Fruit fly (Drosophila melanogaster) whole organism, prepupa: ENCODE data around the gene CG15506.

Experiments
- CG11294 ChIP-seq: fragments of 200-800 bp; sonication (Bioruptor generic); IDR thresholded peaks from 2 replicates; pipeline ENCODE4 v1.3.6; 2022; ENCODE audit warnings: missing biosample characterization, missing genetic modification characterization
- CG11902 ChIP-seq: fragments of 200-800 bp; sonication (Bioruptor generic); optimal IDR thresholded peaks from 3 replicates; lab custom pipeline; 2016; ENCODE audit warnings: missing biosample characterization, missing genetic modification characterization
- CG15336 ChIP-seq: fragments of 200-800 bp; sonication (Bioruptor generic); IDR thresholded peaks from 2 replicates; pipeline ENCODE4 v1.3.6; 2022; ENCODE audit warnings: missing biosample characterization, missing genetic modification characterization
- CG1621 ChIP-seq: fragments of 200-800 bp; sonication (Bioruptor generic); optimal IDR thresholded peaks from 3 replicates; lab custom pipeline; 2018; ENCODE audit warnings: missing biosample characterization, mild to moderate bottlenecking, missing genetic modification characterization
- CG16779 ChIP-seq: fragments of 200-800 bp; sonication (Bioruptor generic); optimal IDR thresholded peaks from 3 replicates; lab custom pipeline; 2017; ENCODE audit warnings: missing biosample characterization, mild to moderate bottlenecking, missing genetic modification characterization
- CG31627 ChIP-seq: fragments of 200-800 bp; sonication (Bioruptor generic); optimal IDR thresholded peaks from 3 replicates; lab custom pipeline; 2016; ENCODE audit warnings: missing biosample characterization, missing genetic modification characterization
- CG32006 ChIP-seq: fragments of 200-800 bp; sonication (Bioruptor generic); optimal IDR thresholded peaks from 3 replicates; lab custom pipeline; 2017; ENCODE audit warnings: missing biosample characterization, mild to moderate bottlenecking, missing genetic modification characterization
- CG6163 ChIP-seq: fragments of 200-800 bp; sonication (Bioruptor generic); IDR thresholded peaks from 3 replicates; pipeline ENCODE4 v1.3.6; 2022; ENCODE audit warnings: missing biosample characterization, missing genetic modification characterization
- CG6276 ChIP-seq: fragments of 200-800 bp; sonication (Bioruptor generic); optimal IDR thresholded peaks from 2 replicates; lab custom pipeline; 2017; ENCODE audit warnings: missing biosample characterization, mild to moderate bottlenecking, missing genetic modification characterization
- CG6792 ChIP-seq: fragments of 200-800 bp; sonication (Bioruptor generic); optimal IDR thresholded peaks from 3 replicates; lab custom pipeline; 2016; ENCODE audit warnings: missing biosample characterization, missing genetic modification characterization
- CG6808 ChIP-seq: fragments of 200-800 bp; sonication (Bioruptor generic); optimal IDR thresholded peaks from 3 replicates; lab custom pipeline; 2017; ENCODE audit warnings: missing biosample characterization, missing genetic modification characterization, mild to moderate bottlenecking, moderate library complexity, missing genetic modification reagents
- CG6854 ChIP-seq: fragments of 200-800 bp; sonication (Bioruptor generic); optimal IDR thresholded peaks from 2 replicates; lab custom pipeline; 2017; ENCODE audit warnings: missing biosample characterization, mild to moderate bottlenecking, missing genetic modification characterization
- CG8119 ChIP-seq: fragments of 200-800 bp; sonication (Bioruptor generic); IDR thresholded peaks from 3 replicates; pipeline ENCODE4 v1.3.6; 2022; ENCODE audit warnings: missing biosample characterization, missing genetic modification characterization
- CG8319 ChIP-seq: fragments of 200-800 bp; sonication (Bioruptor generic); optimal IDR thresholded peaks from 3 replicates; lab custom pipeline; 2016; ENCODE audit warnings: missing biosample characterization, missing genetic modification characterization
- CG8632 ChIP-seq: fragments of 200-800 bp; sonication (Bioruptor generic); optimal IDR thresholded peaks from 3 replicates; lab custom pipeline; 2016; ENCODE audit warnings: missing biosample characterization, missing genetic modification characterization
- CG9139 ChIP-seq: fragments of 200-800 bp; sonication (Bioruptor generic); optimal IDR thresholded peaks from 3 replicates; lab custom pipeline; 2017; ENCODE audit warnings: missing biosample characterization, mild to moderate bottlenecking, missing genetic modification characterization
- Eip75B ChIP-seq: fragments of 200-800 bp; sonication (Bioruptor generic); optimal IDR thresholded peaks from 3 replicates; lab custom pipeline; 2016; ENCODE audit warnings: missing biosample characterization, missing genetic modification characterization
- Eip78C ChIP-seq: fragments of 200-800 bp; sonication (Bioruptor generic); peaks from one replicate; lab custom pipeline; 2016; ENCODE audit warnings: missing biosample characterization, missing genetic modification characterization
- Eip93F ChIP-seq: fragments of 200-800 bp; sonication (Bioruptor generic); optimal IDR thresholded peaks from 2 replicates; lab custom pipeline; 2016; ENCODE audit warnings: missing biosample characterization, mild to moderate bottlenecking, missing genetic modification characterization
- Ets21C ChIP-seq: fragments of 200-800 bp; sonication (Bioruptor generic); optimal IDR thresholded peaks from 3 replicates; lab custom pipeline; 2016; ENCODE audit warnings: missing biosample characterization, missing genetic modification characterization
- Ets96B ChIP-seq: fragments of 200-800 bp; optimal IDR thresholded peaks from 2 replicates; lab custom pipeline; 2019; ENCODE audit warnings: missing biosample characterization, mild to moderate bottlenecking, missing genetic modification characterization, moderate library complexity
- Gug ChIP-seq: fragments of 200-800 bp; sonication (Bioruptor generic); IDR thresholded peaks from 2 replicates; pipeline ENCODE4 v1.3.6; 2022; ENCODE audit warnings: missing biosample characterization, missing genetic modification characterization
- Hr38 ChIP-seq: sonication (Bioruptor generic); optimal IDR thresholded peaks from 2 replicates; lab custom pipeline; 2016; ENCODE audit warnings: missing biosample characterization, missing genetic modification characterization
- Hr39 ChIP-seq: fragments of 200-800 bp; sonication (Bioruptor generic); optimal IDR thresholded peaks from 2 replicates; lab custom pipeline; 2016; ENCODE audit warnings: missing biosample characterization, missing genetic modification characterization
- Hr4 ChIP-seq: fragments of 200-800 bp; sonication (Bioruptor generic); optimal IDR thresholded peaks from 3 replicates; lab custom pipeline; 2016; ENCODE audit warnings: missing biosample characterization, missing genetic modification characterization
- Lpt ChIP-seq: fragments of 200-800 bp; sonication (Bioruptor generic); optimal IDR thresholded peaks from 3 replicates; lab custom pipeline; 2016; ENCODE audit warnings: missing biosample characterization, missing genetic modification characterization
- Met ChIP-seq: fragments of 200-800 bp; sonication (Bioruptor generic); optimal IDR thresholded peaks from 3 replicates; lab custom pipeline; 2016; ENCODE audit warnings: missing biosample characterization, missing genetic modification characterization
- OdsH ChIP-seq: fragments of 200-800 bp; sonication (Bioruptor generic); optimal IDR thresholded peaks from 3 replicates; lab custom pipeline; 2016; ENCODE audit warnings: missing biosample characterization, missing genetic modification characterization
- Smox ChIP-seq: fragments of 200-800 bp; sonication (Bioruptor generic); optimal IDR thresholded peaks from 3 replicates; lab custom pipeline; 2016; ENCODE audit warnings: missing biosample characterization, missing genetic modification characterization
- Sox102F ChIP-seq: fragments of 200-800 bp; sonication (Bioruptor generic); optimal IDR thresholded peaks from 2 replicates; lab custom pipeline; 2016; ENCODE audit warnings: missing biosample characterization, mild to moderate bottlenecking, missing genetic modification characterization
- Sox14 ChIP-seq: fragments of 200-800 bp; sonication (Bioruptor generic); optimal IDR thresholded peaks from 3 replicates; lab custom pipeline; 2016; ENCODE audit warnings: missing biosample characterization, missing genetic modification characterization
- Sox15 ChIP-seq: fragments of 200-800 bp; sonication (Bioruptor generic); optimal IDR thresholded peaks from 3 replicates; lab custom pipeline; 2016; ENCODE audit warnings: missing biosample characterization, missing genetic modification characterization
- achi ChIP-seq: fragments of 200-800 bp; sonication (Bioruptor generic); optimal IDR thresholded peaks from 3 replicates; lab custom pipeline; 2016; ENCODE audit warnings: missing biosample characterization, missing genetic modification characterization
- acj6 ChIP-seq: fragments of 200-800 bp; sonication (Bioruptor generic); optimal IDR thresholded peaks from 3 replicates; lab custom pipeline; 2016; ENCODE audit warnings: missing biosample characterization, missing genetic modification characterization
- cyc ChIP-seq: fragments of 200-800 bp; sonication (Bioruptor generic); optimal IDR thresholded peaks from 3 replicates; lab custom pipeline; 2016; ENCODE audit warnings: missing biosample characterization, missing genetic modification characterization
- dac ChIP-seq: fragments of 200-800 bp; sonication (Bioruptor generic); optimal IDR thresholded peaks from 2 replicates; lab custom pipeline; 2017; ENCODE audit warnings: missing biosample characterization, mild to moderate bottlenecking, missing genetic modification characterization
- dsx ChIP-seq: fragments of 200-800 bp; optimal IDR thresholded peaks from 3 replicates; lab custom pipeline; 2019; ENCODE audit warnings: missing biosample characterization, mild to moderate bottlenecking, missing genetic modification characterization, moderate library complexity; ENCODE audit not compliant: poor library complexity, severe bottlenecking
- eg ChIP-seq: fragments of 200-800 bp; sonication (Bioruptor generic); IDR thresholded peaks from 3 replicates; pipeline ENCODE4 v1.3.6; 2022; ENCODE audit warnings: missing biosample characterization, missing genetic modification characterization
- fd85E ChIP-seq: fragments of 200-800 bp; sonication (Bioruptor generic); optimal IDR thresholded peaks from 3 replicates; lab custom pipeline; 2016; ENCODE audit warnings: missing biosample characterization, missing genetic modification characterization
- lz ChIP-seq: fragments of 200-800 bp; sonication (Bioruptor generic); optimal IDR thresholded peaks from 3 replicates; lab custom pipeline; 2016; ENCODE audit warnings: missing biosample characterization, missing genetic modification characterization
- pdm3 ChIP-seq: fragments of 200-800 bp; sonication (Bioruptor generic); optimal IDR thresholded peaks from 3 replicates; lab custom pipeline; 2016; ENCODE audit warnings: missing biosample characterization, missing genetic modification characterization
- salr ChIP-seq, 2 experiments: fragments of 200-800 bp; sonication (Bioruptor generic); optimal IDR thresholded peaks; 3 replicates each; lab custom pipeline; 2016 to 2018; ENCODE audit warnings: missing biosample characterization in 2 of 2, missing genetic modification characterization in 2 of 2, mild to moderate bottlenecking in 1 of 2
- svp ChIP-seq: fragments of 200-800 bp; sonication (Bioruptor generic); peaks from one replicate; lab custom pipeline; 2016; ENCODE audit warnings: missing biosample characterization, missing genetic modification characterization
- topi ChIP-seq: fragments of 200-800 bp; sonication (Bioruptor generic); optimal IDR thresholded peaks from 3 replicates; lab custom pipeline; 2016; ENCODE audit warnings: missing biosample characterization, missing genetic modification characterization
- vri ChIP-seq: fragments of 200-800 bp; sonication (Bioruptor generic); optimal IDR thresholded peaks from 3 replicates; lab custom pipeline; 2016; ENCODE audit warnings: missing biosample characterization, mild to moderate bottlenecking, missing genetic modification characterization

CG15506 gene

DNA sequence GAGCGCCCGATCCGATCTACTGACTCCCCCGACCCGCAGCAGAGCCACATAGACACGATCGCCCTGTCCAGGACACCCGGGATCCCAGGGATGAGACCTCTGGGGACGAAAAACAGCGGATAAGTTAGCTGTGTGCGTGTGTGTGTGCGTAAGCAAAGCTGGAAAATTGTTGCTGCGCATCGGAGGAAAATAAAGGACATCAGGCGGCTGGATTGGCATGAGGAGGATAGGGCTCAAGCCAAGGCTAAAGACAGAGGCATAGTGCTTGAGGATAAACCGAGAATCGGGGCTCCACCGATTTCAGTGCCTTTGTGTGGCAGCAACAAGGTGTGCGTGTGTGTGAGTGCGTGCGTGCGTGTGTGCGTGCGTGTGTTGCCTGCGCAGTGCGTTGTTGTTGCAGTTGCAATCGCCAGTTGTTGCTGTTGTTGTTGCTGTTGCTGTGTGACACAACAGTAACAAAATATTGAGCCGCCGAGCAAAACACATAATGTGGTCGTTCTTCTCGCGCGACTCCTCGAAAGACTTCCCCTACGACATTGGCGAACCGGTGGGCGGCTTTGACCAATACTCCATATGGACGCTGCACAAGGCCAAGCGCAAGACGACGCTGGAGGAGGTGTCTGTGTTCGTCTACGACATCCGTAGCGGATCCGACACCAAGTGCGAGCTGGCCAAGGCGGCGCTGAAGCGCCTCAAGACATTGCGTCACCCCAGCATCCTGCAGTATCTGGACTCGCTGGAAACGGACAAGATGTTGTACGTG lies 31.0 kb downstream of the CG15506 start:
- TF ChIP-seq Sox14 (GFP tag; lab: Kevin White, UChicago) (peak; percentile 13), CG6163 (GFP tag; lab: Robert Waterston, UW) (0 out of 3 replicates have a peak, but pooled peaks have one; percentile 8), CG1621 (tag; lab: Kevin White, UChicago) (no peak)
- TF ChIP-seq, all 60 proteins: peak for 2

DNA sequence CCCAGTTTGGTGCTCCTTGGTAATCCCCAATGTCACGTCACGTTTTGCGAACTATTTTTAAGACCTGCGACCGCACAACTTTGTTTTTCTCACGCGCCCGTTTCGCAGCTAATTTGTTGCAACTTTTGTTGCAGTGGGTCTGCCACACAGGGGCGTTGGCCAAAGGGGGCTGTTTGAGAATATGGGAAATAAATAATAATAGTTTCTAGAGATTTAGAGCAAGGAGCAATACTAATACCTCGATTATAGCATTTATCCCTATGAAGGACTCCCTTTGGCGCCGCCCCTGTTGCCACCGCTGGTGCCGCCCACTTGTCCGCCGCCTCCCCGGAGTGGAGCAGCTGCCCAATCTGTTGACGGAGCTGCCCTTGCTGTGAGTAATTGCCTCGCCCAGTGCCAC lies 36.8 kb downstream of the CG15506 start:
- peak; percentile 69; the same call in 2 of the 3 replicates for TF ChIP-seq CG6163 (GFP tag; lab: Robert Waterston, UW)
- peak; percentile 5 for TF ChIP-seq cyc (GFP tag; lab: Kevin White, UChicago)
- peak; percentile 90 for TF ChIP-seq eg (GFP tag; lab: Robert Waterston, UW)
- no peak for TF ChIP-seq Smox
- no peak for TF ChIP-seq Sox102F (GFP tag; lab: Kevin White, UChicago)
- TF ChIP-seq dsx (GFP tag; lab: Kevin White, UChicago) = peak; percentile 57
- peak; percentile 9 for TF ChIP-seq Sox14 (GFP tag; lab: Kevin White, UChicago)
- no peak for TF ChIP-seq svp (GFP tag; lab: Kevin White, UChicago)
- TF ChIP-seq CG11294 (GFP tag; lab: Robert Waterston, UW) = peak; percentile 53
- TF ChIP-seq CG32006 (GFP tag; lab: Kevin White, UChicago) = peak; percentile 78
- peak; percentile 76 for TF ChIP-seq CG15336
- peak in 1 of 2 experiments; percentile 15 for TF ChIP-seq salr (GFP tag; optimal IDR thresholded peaks at IDR 0.05; lab: Kevin White, UChicago)
- peak; percentile 80 for TF ChIP-seq Gug (GFP tag; lab: Robert Waterston, UW)
- TF ChIP-seq Eip78C (GFP tag; lab: Kevin White, UChicago) = peak; percentile 67
- TF ChIP-seq CG8119 = peak; percentile 78
- no peak for TF ChIP-seq fd85E (GFP tag; lab: Kevin White, UChicago)

DNA sequence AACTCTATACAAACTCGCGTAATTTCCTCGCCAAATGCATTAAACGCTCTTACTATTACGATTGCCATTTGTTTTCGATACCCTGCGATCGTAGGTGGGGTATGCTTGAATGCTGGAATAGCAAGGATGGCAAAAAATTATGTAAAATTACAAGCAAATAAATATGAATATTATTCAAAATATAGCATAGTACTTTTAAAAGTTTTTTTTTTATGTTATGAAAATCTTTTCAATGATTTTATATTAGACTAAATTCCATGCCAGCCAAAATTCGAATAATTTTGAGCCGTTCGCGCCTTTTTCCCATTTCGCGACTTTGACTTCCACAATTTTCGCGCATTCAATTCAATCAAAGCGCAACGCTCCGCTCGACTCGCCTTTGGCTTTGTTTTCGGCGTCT lies 37.7 kb downstream of the CG15506 start:
- TF ChIP-seq dac (GFP tag; lab: Kevin White, UChicago) = no peak
- TF ChIP-seq CG9139 (GFP tag; lab: Kevin White, UChicago) = no peak
- no peak for TF ChIP-seq topi
- no peak for TF ChIP-seq CG16779 (tag; lab: Kevin White, UChicago)
- TF ChIP-seq Ets96B (tag; lab: Kevin White, UChicago) = no peak
- TF ChIP-seq CG8319 (GFP tag; lab: Kevin White, UChicago) = no peak
- TF ChIP-seq CG6163 (GFP tag; lab: Robert Waterston, UW) = no peak
- TF ChIP-seq acj6 (GFP tag; lab: Kevin White, UChicago) = no peak
- TF ChIP-seq CG6808 = no peak
- no peak for TF ChIP-seq Sox102F (GFP tag; lab: Kevin White, UChicago)
- TF ChIP-seq CG11294 (GFP tag; lab: Robert Waterston, UW) = no peak
- no peak for TF ChIP-seq Gug (GFP tag; lab: Robert Waterston, UW)
- TF ChIP-seq Hr38 (GFP tag; lab: Kevin White, UChicago) = no peak
- no peak for TF ChIP-seq Sox15 (GFP tag; lab: Kevin White, UChicago)
- TF ChIP-seq Eip78C (GFP tag; lab: Kevin White, UChicago) = peak; percentile 24
- no peak for TF ChIP-seq Hr39 (GFP tag; lab: Kevin White, UChicago)
- TF ChIP-seq pdm3 (GFP tag; lab: Kevin White, UChicago) = peak; percentile 4
- peak; percentile 58 for TF ChIP-seq CG8119
- TF ChIP-seq salr (GFP tag; optimal IDR thresholded peaks at IDR 0.05; lab: Kevin White, UChicago) = no peak
- TF ChIP-seq Eip75B (GFP tag; lab: Kevin White, UChicago) = no peak
- TF ChIP-seq Ets21C = no peak
- no peak for TF ChIP-seq CG1621 (tag; lab: Kevin White, UChicago)
- peak; percentile 12 for TF ChIP-seq Hr4 (GFP tag; lab: Kevin White, UChicago)
- TF ChIP-seq CG8632 (GFP tag; lab: Kevin White, UChicago) = no peak
- no peak for TF ChIP-seq achi (GFP tag; lab: Kevin White, UChicago)
- TF ChIP-seq cyc (GFP tag; lab: Kevin White, UChicago) = no peak
- TF ChIP-seq CG32006 (GFP tag; lab: Kevin White, UChicago) = peak; percentile 61
- TF ChIP-seq Sox14 (GFP tag; lab: Kevin White, UChicago) = no peak
- TF ChIP-seq CG15336 = no peak; the same call in 1 of the 2 replicates
- peak; percentile 12 for TF ChIP-seq Lpt (GFP tag; lab: Kevin White, UChicago)
- TF ChIP-seq CG11902 = no peak
- TF ChIP-seq lz = no peak
- TF ChIP-seq vri (GFP tag; lab: Kevin White, UChicago) = no peak
- no peak for TF ChIP-seq Eip93F
- no peak for TF ChIP-seq OdsH (GFP tag; lab: Kevin White, UChicago)
- peak; percentile 41; the same call in 1 of the 3 replicates for TF ChIP-seq eg (GFP tag; lab: Robert Waterston, UW)
- TF ChIP-seq CG31627 (GFP tag; lab: Kevin White, UChicago) = no peak
- TF ChIP-seq CG6792 (GFP tag; lab: Kevin White, UChicago) = no peak
- no peak for TF ChIP-seq Met (GFP tag; lab: Kevin White, UChicago)
- no peak for TF ChIP-seq CG6854
- no peak for TF ChIP-seq CG6276 (GFP tag; lab: Kevin White, UChicago)
